Worm (Caenorhabditis elegans) whole organism, L1 larva: ENCODE results near the gene ZC190.4.
A peak's percentile ranks its signal among the peaks of the same experiment; 100 is the strongest.
"Not testable (repeated sequence)": the region's sequence is repeated elsewhere in the genome, so short reads cannot be mapped to it uniquely, and the experiment has no call there.

Source experiments
- C04F5.9 ChIP-seq: sonication (generic microtip); optimal IDR thresholded peaks from 2 replicates; lab custom pipeline; 2016; ENCODE audit warnings: missing genetic modification characterization, missing compliant biosample characterization
- C16A3.4 ChIP-seq: fragments of 150-350 bp; optimal IDR thresholded peaks from 2 replicates; lab custom pipeline; 2014; ENCODE audit warnings: missing biosample characterization, missing genetic modification characterization
- F16B12.6 ChIP-seq: fragments of 150-350 bp; optimal IDR thresholded peaks from 2 replicates; lab custom pipeline; 2014; ENCODE audit warnings: missing biosample characterization, missing genetic modification characterization
- ceh-63 ChIP-seq: fragments of 200-800 bp; sonication (Bioruptor generic); optimal IDR thresholded peaks from 2 replicates; lab custom pipeline; 2018; ENCODE audit warnings: mild to moderate bottlenecking, missing genetic modification characterization, missing compliant biosample characterization
- ceh-88 ChIP-seq: fragments of 200-800 bp; sonication (Bioruptor generic); IDR thresholded peaks from 2 replicates; pipeline ENCODE4 v1.3.6; 2022; ENCODE audit warnings: missing genetic modification characterization, missing compliant biosample characterization
- ceh-90 ChIP-seq: sonication (generic microtip); optimal IDR thresholded peaks from 2 replicates; lab custom pipeline; 2016; ENCODE audit warnings: missing genetic modification characterization, missing compliant biosample characterization
- ces-1 ChIP-seq: fragments of 150-350 bp; optimal IDR thresholded peaks from 2 replicates; lab custom pipeline; 2014; ENCODE audit warnings: missing biosample characterization, missing genetic modification reagents, missing genetic modification characterization
- dpl-1 ChIP-seq, 3 experiments: fragments of 150-350 bp in 2 of 3; sonication (generic microtip) in 1 of 3; optimal IDR thresholded peaks; 2 replicates each; lab custom pipeline; 2014 to 2017; ENCODE audit warnings: missing biosample characterization in 3 of 3, missing genetic modification characterization in 3 of 3, missing genetic modification reagents in 3 of 3
- dsc-1 ChIP-seq: sonication (generic microtip); optimal IDR thresholded peaks from 2 replicates; lab custom pipeline; 2016; ENCODE audit warnings: mild to moderate bottlenecking, missing genetic modification characterization, missing compliant biosample characterization
- egl-13 ChIP-seq: sonication (generic microtip); optimal IDR thresholded peaks from 2 replicates; lab custom pipeline; 2016; ENCODE audit warnings: missing genotype, missing genetic modification reagents, missing genetic modification characterization, missing compliant biosample characterization
- fkh-10 ChIP-seq: sonication (generic microtip); optimal IDR thresholded peaks from 2 replicates; lab custom pipeline; 2017; ENCODE audit warnings: missing biosample characterization, missing genetic modification reagents, missing genetic modification characterization
- fkh-4 ChIP-seq: sonication (generic microtip); optimal IDR thresholded peaks from 2 replicates; lab custom pipeline; 2016; ENCODE audit warnings: missing compliant biosample characterization, missing genetic modification characterization, borderline replicate concordance
- irx-1 ChIP-seq: sonication (generic microtip); optimal IDR thresholded peaks from 2 replicates; lab custom pipeline; 2016; ENCODE audit warnings: missing genetic modification characterization, missing compliant biosample characterization
- isw-1 ChIP-seq: fragments of 200-800 bp; sonication (Bioruptor generic); IDR thresholded peaks from 2 replicates; pipeline ENCODE4 v1.3.6; 2022; ENCODE audit warnings: missing genetic modification characterization, missing compliant biosample characterization
- lin-14 ChIP-seq: fragments of 200-800 bp; sonication (Bioruptor generic); optimal IDR thresholded peaks from 2 replicates; lab custom pipeline; 2018; ENCODE audit warnings: mild to moderate bottlenecking, missing genetic modification characterization, moderate library complexity, missing compliant biosample characterization
- lin-15B ChIP-seq: fragments of 150-350 bp; sonication (generic microtip); optimal IDR thresholded peaks from 3 replicates; lab custom pipeline; 2014; ENCODE audit warnings: missing biosample characterization, missing genetic modification characterization
- lin-35 ChIP-seq, 2 experiments: fragments of 150-350 bp; optimal IDR thresholded peaks; 2 replicates each; lab custom pipeline; 2014; ENCODE audit warnings: missing biosample characterization in 2 of 2, missing genetic modification characterization in 2 of 2, missing genetic modification reagents in 2 of 2
- lin-39 ChIP-seq: fragments of 150-350 bp; optimal IDR thresholded peaks from 2 replicates; lab custom pipeline; 2014; ENCODE audit warnings: missing biosample characterization, missing genetic modification reagents, missing genetic modification characterization
- mab-9 ChIP-seq: fragments of 200-800 bp; sonication (Bioruptor generic); IDR thresholded peaks from 2 replicates; pipeline ENCODE4 v1.3.6; 2022; ENCODE audit warnings: missing genetic modification reagents, missing genetic modification characterization, missing compliant biosample characterization
- nhr-11 ChIP-seq: fragments of 150-350 bp; optimal IDR thresholded peaks from 2 replicates; lab custom pipeline; 2014; ENCODE audit warnings: missing biosample characterization, missing genetic modification characterization
- nhr-12 ChIP-seq: sonication (generic microtip); optimal IDR thresholded peaks from 2 replicates; lab custom pipeline; 2017; ENCODE audit warnings: missing biosample characterization, missing genetic modification characterization
- nhr-19 ChIP-seq: fragments of 200-800 bp; sonication (Bioruptor generic); conservative IDR thresholded peaks from 2 replicates; pipeline ENCODE4 v1.3.6; 2022; ENCODE audit warnings: missing genetic modification characterization, missing compliant biosample characterization
- nhr-237 ChIP-seq: fragments of 150-350 bp; optimal IDR thresholded peaks from 2 replicates; lab custom pipeline; 2014; ENCODE audit warnings: missing biosample characterization, missing genetic modification characterization
- nhr-28 ChIP-seq: fragments of 150-350 bp; optimal IDR thresholded peaks from 2 replicates; lab custom pipeline; 2014; ENCODE audit warnings: missing biosample characterization, missing genetic modification characterization
- nhr-84 ChIP-seq: sonication (generic microtip); optimal IDR thresholded peaks from 2 replicates; lab custom pipeline; 2017; ENCODE audit warnings: missing biosample characterization, missing genetic modification characterization
- nhr-85 ChIP-seq: sonication (generic microtip); peaks from one replicate; lab custom pipeline; 2016; ENCODE audit warnings: missing genetic modification characterization, inconsistent platforms, missing compliant biosample characterization
- nhr-90 ChIP-seq: sonication (generic microtip); optimal IDR thresholded peaks from 2 replicates; lab custom pipeline; 2016; ENCODE audit warnings: mild to moderate bottlenecking, missing genetic modification characterization, missing compliant biosample characterization; ENCODE audit not compliant: poor library complexity
- rnt-1 ChIP-seq: sonication (generic microtip); optimal IDR thresholded peaks from 2 replicates; lab custom pipeline; 2016; ENCODE audit warnings: mild to moderate bottlenecking, missing genetic modification characterization, moderate library complexity, missing compliant biosample characterization
- snpc-4 ChIP-seq: fragments of 150-350 bp; optimal IDR thresholded peaks from 2 replicates; lab custom pipeline; 2014; ENCODE audit warnings: missing biosample characterization, missing genetic modification characterization
- snu-23 ChIP-seq: sonication (generic microtip); optimal IDR thresholded peaks from 2 replicates; lab custom pipeline; 2016; ENCODE audit warnings: missing genetic modification characterization, missing compliant biosample characterization
- sox-4 ChIP-seq: sonication (generic microtip); optimal IDR thresholded peaks from 2 replicates; lab custom pipeline; 2016; ENCODE audit warnings: missing genetic modification characterization, missing compliant biosample characterization
- tbx-2 ChIP-seq: sonication (generic microtip); optimal IDR thresholded peaks from 2 replicates; lab custom pipeline; 2016; ENCODE audit warnings: missing genetic modification characterization, missing compliant biosample characterization
- tlp-1 ChIP-seq: fragments of 150-350 bp; optimal IDR thresholded peaks from 2 replicates; lab custom pipeline; 2014; ENCODE audit warnings: missing biosample characterization, missing genetic modification characterization
- unc-30 ChIP-seq: sonication (generic microtip); optimal IDR thresholded peaks from 2 replicates; lab custom pipeline; 2017; ENCODE audit warnings: missing biosample characterization, missing genetic modification characterization
- zip-4 ChIP-seq: fragments of 200-800 bp; sonication (Bioruptor generic); optimal IDR thresholded peaks from 2 replicates; lab custom pipeline; 2018; ENCODE audit warnings: mild to moderate bottlenecking, missing genetic modification characterization, moderate library complexity, missing compliant biosample characterization

Gene ZC190.4

ce11 chrV:8682719-8683118 is 16.9 kb downstream of the ZC190.4 start, which contains the start of gene cln-3.3 (continued):
- TF ChIP-seq dpl-1 (GFP tag; optimal IDR thresholded peaks at IDR 0.05; lab: Kevin White, UChicago), result no peak
- TF ChIP-seq lin-35 (GFP tag; optimal IDR thresholded peaks at IDR 0.05; lab: Kevin White, UChicago), result peak in 1 of 2 experiments; percentile 25
- TF ChIP-seq F16B12.6 (tag; lab: Kevin White, UChicago), result no peak
- TF ChIP-seq nhr-237 (tag; lab: Kevin White, UChicago), result no peak
- no peak for TF ChIP-seq ceh-88 (GFP tag; lab: Robert Waterston, UW)
- no peak for TF ChIP-seq C16A3.4 (tag; lab: Kevin White, UChicago)
- TF ChIP-seq lin-39 (tag; lab: Kevin White, UChicago), result no peak
- no peak for TF ChIP-seq nhr-84 (tag; lab: Kevin White, UChicago)
- TF ChIP-seq isw-1 (GFP tag; lab: Robert Waterston, UW), result no peak
- no peak for TF ChIP-seq irx-1 (tag; lab: Kevin White, UChicago)

ce11 chrV:8683787-8684186 is 17.9 kb downstream of the ZC190.4 start:
- TF ChIP-seq mab-9 (GFP tag; lab: Robert Waterston, UW), result no peak
- TF ChIP-seq tbx-2 (tag; lab: Kevin White, UChicago), result no peak
- no peak for TF ChIP-seq nhr-85
- no peak for TF ChIP-seq dpl-1 (GFP tag; optimal IDR thresholded peaks at IDR 0.05; lab: Kevin White, UChicago)
- no peak for TF ChIP-seq sox-4 (tag; lab: Kevin White, UChicago)
- TF ChIP-seq snu-23 (GFP tag; lab: Kevin White, UChicago), result no peak
- TF ChIP-seq dsc-1 (tag; lab: Kevin White, UChicago), result peak; percentile 76
- TF ChIP-seq C16A3.4 (tag; lab: Kevin White, UChicago), result no peak
- TF ChIP-seq nhr-19 (GFP tag; lab: Robert Waterston, UW), result no peak
- peak; percentile 67 for TF ChIP-seq fkh-4

- TF ChIP-seq dpl-1 (GFP tag; optimal IDR thresholded peaks at IDR 0.05; lab: Kevin White, UChicago) (no peak), egl-13 (tag; lab: Kevin White, UChicago) (no peak), ceh-90 (no peak), unc-30 (no peak)
Measured at ce11 chrV:8686764-8687163, 20.9 kb downstream of the ZC190.4 start, which contains the start of gene ZC190.7. Gene ZC190.7, minus strand, starts transcription at chrV:8686864.

- TF ChIP-seq snu-23 (GFP tag; lab: Kevin White, UChicago) (no peak), ceh-63 (no peak), nhr-90 (tag; lab: Kevin White, UChicago) (no peak), nhr-28 (tag; lab: Kevin White, UChicago) (no peak), F16B12.6 (tag; lab: Kevin White, UChicago) (no peak), ceh-90 (no peak), nhr-11 (tag; lab: Kevin White, UChicago) (no peak)
- TF ChIP-seq, all 84 proteins: peak for 0
Measured at ce11 chrV:8687707-8688106, 21.8 kb downstream of the ZC190.4 start, which contains the start of gene ZC190.8. Gene ZC190.8, minus strand, starts transcription at chrV:8687807.

ce11 chrV:8696218-8696617 is 30.4 kb downstream of the ZC190.4 start, which contains the start of gene ZC190.10:
Gene ZC190.10, minus strand, starts transcription at chrV:8696318.
- not testable (repeated sequence) for TF ChIP-seq snpc-4 (tag; lab: Kevin White, UChicago); C04F5.9; rnt-1 (tag; lab: Kevin White, UChicago)

- no peak for TF ChIP-seq zip-4 (GFP tag; lab: Kevin White, UChicago)
- TF ChIP-seq lin-15B (tag; lab: Kevin White, UChicago), result no peak
- TF ChIP-seq isw-1 (GFP tag; lab: Robert Waterston, UW), result no peak
Measured at ce11 chrV:8711910-8712309, 46.0 kb downstream of the ZC190.4 start, which contains the start of gene ZC178.2. Gene ZC178.2, minus strand, starts transcription at chrV:8712010.

- no peak for TF ChIP-seq tlp-1
- no peak for TF ChIP-seq nhr-11 (tag; lab: Kevin White, UChicago)
- peak; percentile 68 for TF ChIP-seq lin-14
- peak; percentile 52 for TF ChIP-seq ces-1 (GFP tag; lab: Kevin White, UChicago)
- TF ChIP-seq nhr-12 (tag; lab: Kevin White, UChicago), result no peak
- TF ChIP-seq fkh-10 (GFP tag; lab: Kevin White, UChicago), result peak; percentile 61
- TF ChIP-seq, all 84 proteins: peak for 3
Measured at ce11 chrV:8716175-8716574, 50.3 kb downstream of the ZC190.4 start, which contains the start of gene glr-5. Gene glr-5, plus strand, starts transcription at chrV:8716495.
